Worm (Caenorhabditis elegans) whole organism, young adult: ENCODE data around the gene Y22D7AL.7.
A peak's percentile ranks its signal among the peaks of the same experiment; 100 is the strongest.

ENCODE experiments used
- B0019.2 ChIP-seq: fragments of 200-800 bp; sonication (Bioruptor generic); conservative IDR thresholded peaks from 2 replicates; pipeline ENCODE4 v1.3.6; 2022; ENCODE audit warnings: missing genetic modification reagents, missing genetic modification characterization, missing compliant biosample characterization
- B0261.1 ChIP-seq: sonication (generic microtip); optimal IDR thresholded peaks from 2 replicates; lab custom pipeline; 2016; ENCODE audit warnings: mild to moderate bottlenecking, missing genetic modification characterization, moderate library complexity, missing compliant biosample characterization
- C06A6.2 ChIP-seq: fragments of 200-800 bp; sonication (Bioruptor generic); conservative IDR thresholded peaks from 2 replicates; pipeline ENCODE4 v1.3.6; 2022; ENCODE audit warnings: missing genetic modification characterization, missing compliant biosample characterization
- D2030.7 ChIP-seq: fragments of 200-800 bp; sonication (Bioruptor generic); IDR thresholded peaks from 2 replicates; pipeline ENCODE4 v1.3.6; 2022; ENCODE audit warnings: missing genetic modification reagents, missing genetic modification characterization, missing compliant biosample characterization
- F33H1.4 ChIP-seq: fragments of 200-800 bp; sonication (Bioruptor generic); IDR thresholded peaks from 2 replicates; pipeline ENCODE4 v1.3.6; 2022; ENCODE audit warnings: missing genetic modification reagents, missing genetic modification characterization, missing compliant biosample characterization
- F49E8.2 ChIP-seq: sonication (generic microtip); optimal IDR thresholded peaks from 3 replicates; lab custom pipeline; 2017; ENCODE audit warnings: missing genetic modification characterization, mild to moderate bottlenecking, missing compliant biosample characterization, antibody characterized with exemption, moderate library complexity; ENCODE audit not compliant: insufficient read depth
- K11D2.4 ChIP-seq: fragments of 200-800 bp; sonication (Bioruptor generic); IDR thresholded peaks from 2 replicates; pipeline ENCODE4 v1.3.6; 2022; ENCODE audit warnings: missing genetic modification reagents, missing genetic modification characterization, missing compliant biosample characterization
- K12H6.12 ChIP-seq: fragments of 200-800 bp; sonication (Bioruptor generic); optimal IDR thresholded peaks from 2 replicates; lab custom pipeline; 2018; ENCODE audit warnings: mild to moderate bottlenecking, missing genetic modification characterization, missing compliant biosample characterization
- T07F8.4 ChIP-seq: sonication (generic microtip); optimal IDR thresholded peaks from 2 replicates; lab custom pipeline; 2016; ENCODE audit warnings: mild to moderate bottlenecking, missing genetic modification characterization, moderate library complexity, missing compliant biosample characterization
- T26A5.8 ChIP-seq: sonication (generic microtip); optimal IDR thresholded peaks from 2 replicates; lab custom pipeline; 2016; ENCODE audit warnings: missing genetic modification characterization, missing compliant biosample characterization
- Y79H2A.3 ChIP-seq: fragments of 200-800 bp; sonication (Bioruptor generic); conservative IDR thresholded peaks from 2 replicates; pipeline ENCODE4 v1.3.6; 2022; ENCODE audit warnings: missing genetic modification reagents, missing genetic modification characterization, missing compliant biosample characterization
- ama-1 ChIP-seq, 3 experiments: fragments of 150-350 bp in 1 of 3; sonication (generic microtip) in 2 of 3; optimal IDR thresholded peaks; 2 replicates each; lab custom pipeline; 2014 to 2018; ENCODE audit warnings: missing biosample characterization in 2 of 3, missing genetic modification characterization in 2 of 3, missing genetic modification reagents in 2 of 3
- aptf-2 ChIP-seq: fragments of 200-800 bp; sonication (Bioruptor generic); conservative IDR thresholded peaks from 2 replicates; pipeline ENCODE4 v1.3.6; 2022; ENCODE audit warnings: missing genetic modification reagents, missing genetic modification characterization, missing compliant biosample characterization
- aptf-3 ChIP-seq: fragments of 200-800 bp; sonication (Bioruptor generic); IDR thresholded peaks from 2 replicates; pipeline ENCODE4 v1.3.6; 2022; ENCODE audit warnings: missing genetic modification characterization, missing compliant biosample characterization
- attf-3 ChIP-seq: fragments of 200-800 bp; sonication (Bioruptor generic); conservative IDR thresholded peaks from 2 replicates; pipeline ENCODE4 v1.3.6; 2022; ENCODE audit warnings: missing genetic modification reagents, missing genetic modification characterization, missing compliant biosample characterization
- cebp-1 ChIP-seq, 2 experiments: fragments of 200-800 bp in 1 of 2; sonication (Bioruptor generic) in 1 of 2; sonication (generic microtip) in 1 of 2; IDR thresholded peaks in 1 of 2; optimal IDR thresholded peaks in 1 of 2; 2 replicates each; pipeline versions ENCODE4 v1.3.6 to Lab custom; 2017 to 2022; ENCODE audit warnings: missing compliant biosample characterization in 2 of 2, missing genetic modification characterization in 2 of 2, mild to moderate bottlenecking in 1 of 2, missing genetic modification reagents in 1 of 2, moderate library complexity in 1 of 2
- ceh-27 ChIP-seq: fragments of 200-800 bp; sonication (Bioruptor generic); optimal IDR thresholded peaks from 2 replicates; lab custom pipeline; 2018; ENCODE audit warnings: mild to moderate bottlenecking, missing genetic modification characterization, moderate library complexity, missing compliant biosample characterization
- ceh-91 ChIP-seq: fragments of 200-800 bp; sonication (Bioruptor generic); IDR thresholded peaks from 2 replicates; pipeline ENCODE4 v1.3.6; 2022; ENCODE audit warnings: missing genetic modification reagents, missing genetic modification characterization, missing compliant biosample characterization
- dox-1 ChIP-seq: fragments of 200-800 bp; sonication (Bioruptor generic); IDR thresholded peaks from 2 replicates; pipeline ENCODE4 v1.3.6; 2022; ENCODE audit warnings: missing genetic modification reagents, missing genetic modification characterization, missing compliant biosample characterization
- egrh-3 ChIP-seq: fragments of 200-800 bp; sonication (Bioruptor generic); IDR thresholded peaks from 2 replicates; pipeline ENCODE4 v1.3.6; 2022; ENCODE audit warnings: missing genetic modification reagents, missing genetic modification characterization, missing compliant biosample characterization
- fkh-3 ChIP-seq: sonication (generic microtip); optimal IDR thresholded peaks from 2 replicates; lab custom pipeline; 2016; ENCODE audit warnings: mild to moderate bottlenecking, missing genetic modification characterization, missing compliant biosample characterization
- hlh-12 ChIP-seq: sonication (generic microtip); optimal IDR thresholded peaks from 2 replicates; lab custom pipeline; 2016; ENCODE audit warnings: missing genetic modification characterization, missing compliant biosample characterization
- hlh-26 ChIP-seq: fragments of 200-800 bp; sonication (Bioruptor generic); conservative IDR thresholded peaks from 2 replicates; pipeline ENCODE4 v1.3.6; 2022; ENCODE audit warnings: missing genetic modification reagents, missing genetic modification characterization, missing compliant biosample characterization
- lag-1 ChIP-seq: fragments of 200-800 bp; sonication (Bioruptor generic); IDR thresholded peaks from 2 replicates; pipeline ENCODE4 v1.3.6; 2022; ENCODE audit warnings: missing genetic modification reagents, missing genetic modification characterization, missing compliant biosample characterization
- lin-40 ChIP-seq: sonication (generic microtip); optimal IDR thresholded peaks from 2 replicates; lab custom pipeline; 2016; ENCODE audit warnings: missing genetic modification characterization, mild to moderate bottlenecking, missing compliant biosample characterization, missing genotype, missing genetic modification reagents
- lsy-27 ChIP-seq: sonication (generic microtip); optimal IDR thresholded peaks from 2 replicates; lab custom pipeline; 2017; ENCODE audit warnings: missing genetic modification characterization, mild to moderate bottlenecking, missing compliant biosample characterization, antibody characterized with exemption, missing genotype, borderline replicate concordance; ENCODE audit not compliant: insufficient read depth
- madf-3 ChIP-seq: fragments of 200-800 bp; sonication (Bioruptor generic); IDR thresholded peaks from 2 replicates; pipeline ENCODE4 v1.3.6; 2022; ENCODE audit warnings: missing genetic modification reagents, missing genetic modification characterization, missing compliant biosample characterization
- madf-6 ChIP-seq: fragments of 200-800 bp; sonication (Bioruptor generic); IDR thresholded peaks from 2 replicates; pipeline ENCODE4 v1.3.6; 2022; ENCODE audit warnings: missing genetic modification reagents, missing genetic modification characterization, missing compliant biosample characterization
- madf-8 ChIP-seq: fragments of 200-800 bp; sonication (Bioruptor generic); conservative IDR thresholded peaks from 2 replicates; pipeline ENCODE4 v1.3.6; 2022; ENCODE audit warnings: missing genetic modification reagents, missing genetic modification characterization, missing compliant biosample characterization
- mxl-1 ChIP-seq: sonication (generic microtip); optimal IDR thresholded peaks from 2 replicates; lab custom pipeline; 2016; ENCODE audit warnings: missing genetic modification characterization, missing compliant biosample characterization
- nfya-2 ChIP-seq: fragments of 200-800 bp; sonication (Bioruptor generic); IDR thresholded peaks from 2 replicates; pipeline ENCODE4 v1.3.6; 2022; ENCODE audit warnings: missing genetic modification reagents, missing genetic modification characterization, missing compliant biosample characterization
- nhr-120 ChIP-seq: fragments of 200-800 bp; sonication (Bioruptor generic); IDR thresholded peaks from 2 replicates; pipeline ENCODE4 v1.3.6; 2022; ENCODE audit warnings: missing genetic modification characterization, missing compliant biosample characterization
- nhr-179 ChIP-seq: sonication (generic microtip); optimal IDR thresholded peaks from 2 replicates; lab custom pipeline; 2016; ENCODE audit warnings: mild to moderate bottlenecking, missing genetic modification characterization, missing compliant biosample characterization
- nhr-80 ChIP-seq: sonication (generic microtip); optimal IDR thresholded peaks from 2 replicates; lab custom pipeline; 2016; ENCODE audit warnings: missing genetic modification characterization, missing compliant biosample characterization
- nhr-90 ChIP-seq: sonication (generic microtip); optimal IDR thresholded peaks from 2 replicates; lab custom pipeline; 2016; ENCODE audit warnings: missing genotype, mild to moderate bottlenecking, missing genetic modification characterization, missing compliant biosample characterization
- pbrm-1 ChIP-seq: fragments of 200-800 bp; sonication (Bioruptor generic); IDR thresholded peaks from 2 replicates; pipeline ENCODE4 v1.3.6; 2022; ENCODE audit warnings: missing genetic modification reagents, missing genetic modification characterization, missing compliant biosample characterization
- rcor-1 ChIP-seq: fragments of 200-800 bp; sonication (Bioruptor generic); IDR thresholded peaks from 2 replicates; pipeline ENCODE4 v1.3.6; 2022; ENCODE audit warnings: missing genetic modification reagents, missing genetic modification characterization, missing compliant biosample characterization
- repo-1 ChIP-seq: sonication (generic microtip); optimal IDR thresholded peaks from 2 replicates; lab custom pipeline; 2017; ENCODE audit warnings: mild to moderate bottlenecking, missing genetic modification characterization, missing compliant biosample characterization
- rpc-1 ChIP-seq, 2 experiments: fragments of 150-350 bp in 1 of 2; sonication (generic microtip) in 1 of 2; optimal IDR thresholded peaks; 2 replicates each; lab custom pipeline; 2014 to 2018; ENCODE audit warnings: missing biosample characterization in 1 of 2, missing genetic modification characterization in 1 of 2, missing genetic modification reagents in 1 of 2, missing genotype in 1 of 2
- sdz-38 ChIP-seq: sonication (generic microtip); optimal IDR thresholded peaks from 2 replicates; lab custom pipeline; 2016; ENCODE audit warnings: missing genotype, missing genetic modification characterization, missing compliant biosample characterization
- snpc-1.3 ChIP-seq: sonication (generic microtip); optimal IDR thresholded peaks from 2 replicates; lab custom pipeline; 2017; ENCODE audit warnings: missing genetic modification characterization, mild to moderate bottlenecking, missing compliant biosample characterization, antibody characterized with exemption, moderate library complexity, missing genotype, missing genetic modification reagents; ENCODE audit not compliant: insufficient read depth
- somi-1 ChIP-seq: fragments of 200-800 bp; sonication (Bioruptor generic); optimal IDR thresholded peaks from 2 replicates; lab custom pipeline; 2018; ENCODE audit warnings: mild to moderate bottlenecking, missing genetic modification characterization, missing compliant biosample characterization
- tbp1 ChIP-seq: fragments of 200-800 bp; sonication (Bioruptor generic); optimal IDR thresholded peaks from 2 replicates; lab custom pipeline; 2018; ENCODE audit warnings: mild to moderate bottlenecking, missing genetic modification characterization, missing compliant biosample characterization
- ztf-28 ChIP-seq: fragments of 200-800 bp; sonication (Bioruptor generic); IDR thresholded peaks from 2 replicates; pipeline ENCODE4 v1.3.6; 2022; ENCODE audit warnings: missing genetic modification reagents, missing genetic modification characterization, missing compliant biosample characterization
- ztf-6 ChIP-seq: fragments of 200-800 bp; sonication (Bioruptor generic); IDR thresholded peaks from 2 replicates; pipeline ENCODE4 v1.3.6; 2022; ENCODE audit warnings: missing genetic modification reagents, missing genetic modification characterization, missing compliant biosample characterization

Gene Y22D7AL.7

ce11 chrIII:1604514-1604976 lies 28.0 kb downstream of the Y22D7AL.7 start, which contains the start of gene Y22D7AL.6 (continued):
- TF ChIP-seq mxl-1 (tag; lab: Kevin White, UChicago) (peak; percentile 74), K11D2.4 (GFP tag; lab: Robert Waterston, UW) (peak; percentile 57; the same call in 1 of the 2 replicates), nhr-179 (tag; lab: Kevin White, UChicago) (peak; percentile 45), cebp-1 (GFP tag; IDR thresholded peaks at IDR 0.05; lab: Robert Waterston, UW) (no peak), cebp-1 (tag; optimal IDR thresholded peaks at IDR 0.05; lab: Kevin White, UChicago) (peak; percentile 60), aptf-3 (0 out of 2 replicates have a peak, but pooled peaks have one; percentile 13), lsy-27 (tag; lab: Kevin White, UChicago) (peak; percentile 35), attf-3 (peak; percentile 61; the same call in 1 of the 2 replicates), ceh-91 (GFP tag; lab: Robert Waterston, UW) (no peak), ztf-28 (GFP tag; lab: Robert Waterston, UW) (peak; percentile 45; the same call in 1 of the 2 replicates), rcor-1 (GFP tag; lab: Robert Waterston, UW) (peak; percentile 67), B0019.2 (GFP tag; lab: Robert Waterston, UW) (peak; percentile 45), pbrm-1 (peak; percentile 89), T26A5.8 (tag; lab: Kevin White, UChicago) (peak; percentile 48), madf-3 (GFP tag; lab: Robert Waterston, UW) (0 out of 2 replicates have a peak, but pooled peaks have one; percentile 67), lin-40 (tag; lab: Kevin White, UChicago) (peak; percentile 63), ztf-6 (GFP tag; lab: Robert Waterston, UW) (0 out of 2 replicates have a peak, but pooled peaks have one; percentile 33), ama-1 (optimal IDR thresholded peaks at IDR 0.05; lab: Kevin White, UChicago) (no peak), ama-1 (GFP tag; optimal IDR thresholded peaks at IDR 0.05; lab: Kevin White, UChicago) (peak in 1 of 2 experiments; percentile 75), somi-1 (peak; percentile 56), madf-8 (GFP tag; lab: Robert Waterston, UW) (no peak), sdz-38 (tag; lab: Kevin White, UChicago) (no peak), C06A6.2 (GFP tag; lab: Robert Waterston, UW) (no peak), ceh-27 (GFP tag; lab: Kevin White, UChicago) (peak; percentile 23), F33H1.4 (GFP tag; lab: Robert Waterston, UW) (peak; percentile 51), madf-6 (GFP tag; lab: Robert Waterston, UW) (peak; percentile 55), lag-1 (GFP tag; lab: Robert Waterston, UW) (no peak), aptf-2 (GFP tag; lab: Robert Waterston, UW) (0 out of 2 replicates have a peak, but pooled peaks have one; percentile 4), K12H6.12 (tag; lab: Kevin White, UChicago) (peak; percentile 53), snpc-1.3 (tag; lab: Kevin White, UChicago) (peak; percentile 49), D2030.7 (GFP tag; lab: Robert Waterston, UW) (peak; percentile 86), tbp1 (GFP tag; lab: Kevin White, UChicago) (peak; percentile 98), hlh-26 (no peak), dox-1 (GFP tag; lab: Robert Waterston, UW) (peak; percentile 81), nfya-2 (GFP tag; lab: Robert Waterston, UW) (0 out of 2 replicates have a peak, but pooled peaks have one; percentile 5), F49E8.2 (tag; lab: Kevin White, UChicago) (peak; percentile 61), nhr-90 (tag; lab: Kevin White, UChicago) (peak; percentile 84), T07F8.4 (tag; lab: Kevin White, UChicago) (peak; percentile 42), hlh-12 (no peak), B0261.1 (peak; percentile 98), Y79H2A.3 (GFP tag; lab: Robert Waterston, UW) (0 out of 2 replicates have a peak, but pooled peaks have one; percentile 29), rpc-1 (optimal IDR thresholded peaks at IDR 0.05; lab: Kevin White, UChicago) (peak; percentile 92), rpc-1 (tag; optimal IDR thresholded peaks at IDR 0.05; lab: Kevin White, UChicago) (peak; percentile 76), repo-1 (tag; lab: Kevin White, UChicago) (peak; percentile 59), egrh-3 (GFP tag; lab: Robert Waterston, UW) (peak; percentile 46; the same call in 1 of the 2 replicates), nhr-120 (GFP tag; lab: Robert Waterston, UW) (0 out of 2 replicates have a peak, but pooled peaks have one; percentile 48), nhr-80 (no peak), fkh-3 (peak; percentile 77)
